Worm (Caenorhabditis elegans) whole organism, early embryonic: ENCODE measurements around the gene T02G5.15.

ENCODE experiments used
- ama-1 ChIP-seq: fragments of 150-350 bp; optimal IDR thresholded peaks from 2 replicates; lab custom pipeline; 2014
- hnd-1 ChIP-seq: sonication (generic microtip); optimal IDR thresholded peaks from 2 replicates; lab custom pipeline; 2016; ENCODE audit warnings: missing genetic modification characterization, missing compliant biosample characterization
- scrt-1 ChIP-seq: fragments of 200-800 bp; sonication (Bioruptor generic); IDR thresholded peaks from 2 replicates; pipeline ENCODE4 v1.3.6; 2022; ENCODE audit warnings: missing genetic modification characterization, missing compliant biosample characterization

ce11 chrII:7057860-7058259 lies 26.3 kb upstream of the T02G5.15 start, which contains the start of gene cth-2:
- no peak for TF ChIP-seq hnd-1
- TF ChIP-seq ama-1 (lab: Kevin White, UChicago): no peak
- TF ChIP-seq scrt-1 (GFP tag; lab: Robert Waterston, UW): no peak
